Worm (Caenorhabditis elegans) whole organism, L3 larva: ENCODE measurements around the gene chil-9.

Source experiments
- pha-4 ChIP-seq: fragments of 150-350 bp; optimal IDR thresholded peaks from 2 replicates; lab custom pipeline; 2014; ENCODE audit warnings: missing biosample characterization, missing genetic modification reagents, missing genetic modification characterization
- snpc-4 ChIP-seq: fragments of 150-350 bp; optimal IDR thresholded peaks from 2 replicates; lab custom pipeline; 2014; ENCODE audit warnings: missing biosample characterization, missing genetic modification characterization

DNA sequence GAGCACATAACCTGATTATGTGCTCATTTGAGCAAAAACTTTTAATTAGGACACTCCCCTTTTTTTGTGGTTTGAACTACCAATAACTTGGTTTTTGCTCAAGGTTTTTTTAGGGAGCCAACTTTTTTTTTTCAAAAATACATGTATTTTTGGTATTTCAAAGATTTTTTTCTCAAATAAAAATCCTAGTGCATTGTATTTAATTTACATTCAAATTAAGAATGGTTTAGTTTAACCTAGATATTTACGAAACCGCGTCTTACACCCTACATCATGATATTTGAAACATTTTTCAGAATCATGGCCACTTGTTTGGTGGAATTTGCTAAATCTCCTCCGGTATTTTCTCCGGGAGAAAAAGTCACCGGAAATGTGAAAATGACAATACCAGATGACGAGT, 10.2 kb downstream of the chil-9 start, which contains the start of gene arrd-5:
- TF ChIP-seq pha-4 (no peak), snpc-4 (tag; lab: Kevin White, UChicago) (no peak)
